Worm (Caenorhabditis elegans) whole organism, L4 larva: ENCODE data around the gene prx-10.

ENCODE experiments used
- fos-1 ChIP-seq: fragments of 150-350 bp; optimal IDR thresholded peaks from 2 replicates; lab custom pipeline; 2014; ENCODE audit warnings: missing biosample characterization, missing genetic modification characterization
- nhr-28 ChIP-seq: fragments of 150-350 bp; optimal IDR thresholded peaks from 2 replicates; lab custom pipeline; 2014; ENCODE audit warnings: missing biosample characterization, missing genetic modification characterization
- ztf-11 ChIP-seq: fragments of 150-350 bp; optimal IDR thresholded peaks from 2 replicates; lab custom pipeline; 2014; ENCODE audit warnings: missing biosample characterization, missing genetic modification characterization

ce11 chrIII:5188426-5188825 is 47.8 kb upstream of the prx-10 start, which contains the start of gene K10D2.8:
- TF ChIP-seq nhr-28 (tag; lab: Kevin White, UChicago) (no peak), ztf-11 (tag; lab: Kevin White, UChicago) (no peak), fos-1 (no peak)
